Fruit fly (Drosophila melanogaster) whole organism, embryonic: Measurements from ENCODE around the gene wfs1.
A peak's percentile ranks its signal among the peaks of the same experiment; 100 is the strongest.

Experiments
- Bgb ChIP-seq: fragments of 200-800 bp; sonication (Bioruptor generic); IDR thresholded peaks from 2 replicates; pipeline ENCODE4 v1.3.6; 2022; ENCODE audit warnings: missing biosample characterization, missing genetic modification characterization; ENCODE audit not compliant: partially characterized antibody
- CG12769 ChIP-seq: fragments of 200-800 bp; sonication (Bioruptor generic); optimal IDR thresholded peaks from 2 replicates; lab custom pipeline; 2019; ENCODE audit warnings: missing biosample characterization, mild to moderate bottlenecking, missing genetic modification characterization, moderate library complexity
- CG13775 ChIP-seq: fragments of 200-800 bp; sonication (Bioruptor generic); optimal IDR thresholded peaks from 3 replicates; lab custom pipeline; 2017; ENCODE audit warnings: missing biosample characterization, mild to moderate bottlenecking, missing genetic modification characterization
- CG15269 ChIP-seq: fragments of 200-800 bp; sonication (Bioruptor generic); optimal IDR thresholded peaks from 2 replicates; lab custom pipeline; 2018; ENCODE audit warnings: missing biosample characterization, mild to moderate bottlenecking, missing genetic modification characterization, moderate library complexity
- CG1603 ChIP-seq: fragments of 200-800 bp; sonication (Bioruptor generic); optimal IDR thresholded peaks from 2 replicates; lab custom pipeline; 2019; ENCODE audit warnings: missing biosample characterization, mild to moderate bottlenecking, missing genetic modification characterization, moderate library complexity
- CG18599 ChIP-seq: fragments of 200-800 bp; sonication (Bioruptor generic); optimal IDR thresholded peaks from 3 replicates; lab custom pipeline; 2017; ENCODE audit warnings: missing biosample characterization, missing genetic modification characterization, mild to moderate bottlenecking, moderate library complexity, missing genetic modification reagents
- CG2129 ChIP-seq: fragments of 200-800 bp; sonication (Bioruptor generic); IDR thresholded peaks from 2 replicates; pipeline ENCODE4 v1.3.6; 2022; ENCODE audit warnings: missing biosample characterization, missing genetic modification characterization; ENCODE audit not compliant: partially characterized antibody
- CG2678 ChIP-seq: fragments of 200-800 bp; sonication (Bioruptor generic); optimal IDR thresholded peaks from 3 replicates; lab custom pipeline; 2019; ENCODE audit warnings: missing biosample characterization, mild to moderate bottlenecking, missing genetic modification characterization, moderate library complexity
- CG2712 ChIP-seq: fragments of 200-800 bp; optimal IDR thresholded peaks from 3 replicates; lab custom pipeline; 2019; ENCODE audit warnings: missing biosample characterization, mild to moderate bottlenecking, missing genetic modification characterization, moderate library complexity
- CG30431 ChIP-seq: fragments of 200-800 bp; sonication (Bioruptor generic); optimal IDR thresholded peaks from 2 replicates; lab custom pipeline; 2017; ENCODE audit warnings: missing biosample characterization, missing genetic modification characterization
- CG42726 ChIP-seq: fragments of 200-800 bp; sonication (Bioruptor generic); IDR thresholded peaks from 2 replicates; pipeline ENCODE4 v1.3.6; 2022; ENCODE audit warnings: missing biosample characterization, missing genetic modification characterization; ENCODE audit not compliant: partially characterized antibody
- CG7928 ChIP-seq: fragments of 200-800 bp; sonication (Bioruptor generic); optimal IDR thresholded peaks from 2 replicates; lab custom pipeline; 2017; ENCODE audit warnings: missing biosample characterization, mild to moderate bottlenecking, missing genetic modification characterization
- CG8478 ChIP-seq: fragments of >200 bp; optimal IDR thresholded peaks from 2 replicates; lab custom pipeline; 2018
- CG9215 ChIP-seq: fragments of 200-800 bp; sonication (Bioruptor generic); IDR thresholded peaks from 2 replicates; pipeline ENCODE4 v1.3.6; 2022; ENCODE audit warnings: missing biosample characterization, missing genetic modification characterization
- CG9437 ChIP-seq: fragments of 200-800 bp; sonication (Bioruptor generic); optimal IDR thresholded peaks from 2 replicates; lab custom pipeline; 2018; ENCODE audit warnings: missing biosample characterization, mild to moderate bottlenecking, missing genetic modification characterization
- CG9797 ChIP-seq: fragments of 200-800 bp; sonication (Bioruptor generic); optimal IDR thresholded peaks from 3 replicates; lab custom pipeline; 2018; ENCODE audit warnings: missing biosample characterization, mild to moderate bottlenecking, missing genetic modification characterization
- CG9932 ChIP-seq: fragments of 200-800 bp; sonication (Bioruptor generic); IDR thresholded peaks from 2 replicates; pipeline ENCODE4 v1.3.6; 2022; ENCODE audit warnings: missing biosample characterization, missing genetic modification characterization
- CoRest ChIP-seq: fragments of 200-800 bp; sonication (Bioruptor generic); optimal IDR thresholded peaks from 3 replicates; lab custom pipeline; 2018; ENCODE audit warnings: missing biosample characterization, mild to moderate bottlenecking, missing genetic modification characterization, moderate library complexity
- Ets97D ChIP-seq: fragments of 200-800 bp; sonication (Bioruptor generic); optimal IDR thresholded peaks from 3 replicates; lab custom pipeline; 2016; ENCODE audit warnings: missing biosample characterization, missing genetic modification characterization
- Hsf ChIP-seq: fragments of 200-800 bp; sonication (Bioruptor generic); optimal IDR thresholded peaks from 3 replicates; lab custom pipeline; 2016; ENCODE audit warnings: missing biosample characterization, missing genetic modification characterization
- Pdp1 ChIP-seq, 2 experiments: fragments of 200-800 bp; sonication (Bioruptor generic); optimal IDR thresholded peaks; 3 replicates each; lab custom pipeline; 2016; ENCODE audit warnings: missing biosample characterization in 2 of 2, missing genetic modification characterization in 2 of 2, mild to moderate bottlenecking in 1 of 2, moderate library complexity in 1 of 2
- Sox100B ChIP-seq: fragments of 200-800 bp; sonication (Bioruptor generic); optimal IDR thresholded peaks from 3 replicates; lab custom pipeline; 2018; ENCODE audit warnings: missing biosample characterization, mild to moderate bottlenecking, missing genetic modification characterization
- Trl ChIP-seq, 3 experiments: fragments of >200 bp in 2 of 3; fragments of 200-800 bp in 1 of 3; sonication (Bioruptor generic) in 1 of 3; optimal IDR thresholded peaks; 2 replicates in 1 of 3; 3 replicates in 2 of 3; lab custom pipeline; 2016 to 2017; ENCODE audit warnings: missing biosample characterization in 1 of 3, missing genetic modification characterization in 1 of 3
- Xbp1 ChIP-seq: fragments of 200-800 bp; sonication (Bioruptor generic); optimal IDR thresholded peaks from 3 replicates; lab custom pipeline; 2016; ENCODE audit warnings: missing biosample characterization, mild to moderate bottlenecking, missing genetic modification characterization
- amos ChIP-seq: fragments of 200-800 bp; sonication (Bioruptor generic); IDR thresholded peaks from 2 replicates; pipeline ENCODE4 v1.3.6; 2022; ENCODE audit warnings: missing biosample characterization, missing genetic modification characterization; ENCODE audit not compliant: partially characterized antibody
- ato ChIP-seq: fragments of 200-800 bp; sonication (Bioruptor generic); IDR thresholded peaks from 2 replicates; pipeline ENCODE4 v1.3.6; 2022; ENCODE audit warnings: missing biosample characterization, missing genetic modification characterization; ENCODE audit not compliant: partially characterized antibody
- bbx ChIP-seq: fragments of 200-800 bp; sonication (Bioruptor generic); IDR thresholded peaks from 2 replicates; pipeline ENCODE4 v1.3.6; 2022; ENCODE audit warnings: missing biosample characterization, missing genetic modification characterization; ENCODE audit not compliant: partially characterized antibody
- bcd ChIP-seq: fragments of 200-800 bp; sonication (Bioruptor generic); optimal IDR thresholded peaks from 2 replicates; lab custom pipeline; 2017; ENCODE audit warnings: missing biosample characterization, mild to moderate bottlenecking, missing genetic modification characterization
- chinmo ChIP-seq: fragments of 200-800 bp; sonication (Bioruptor generic); IDR thresholded peaks from 4 replicates; pipeline ENCODE4 v1.3.6; 2022; ENCODE audit warnings: missing biosample characterization, missing genetic modification characterization; ENCODE audit not compliant: partially characterized antibody
- crp ChIP-seq, 2 experiments: fragments of 200-800 bp; sonication (Bioruptor generic); optimal IDR thresholded peaks; 2 replicates in 1 of 2; 3 replicates in 1 of 2; lab custom pipeline; 2017; ENCODE audit warnings: missing biosample characterization in 2 of 2, missing genetic modification characterization in 2 of 2, mild to moderate bottlenecking in 1 of 2, moderate library complexity in 1 of 2
- gem ChIP-seq: fragments of 200-800 bp; sonication (Bioruptor generic); optimal IDR thresholded peaks from 2 replicates; lab custom pipeline; 2019; ENCODE audit warnings: missing biosample characterization, mild to moderate bottlenecking, missing genetic modification characterization, moderate library complexity
- gfzf ChIP-seq: fragments of 200-800 bp; sonication (Bioruptor generic); optimal IDR thresholded peaks from 2 replicates; lab custom pipeline; 2016; ENCODE audit warnings: missing biosample characterization, mild to moderate bottlenecking, missing genetic modification characterization, moderate library complexity
- gsb ChIP-seq: fragments of 200-800 bp; sonication (Bioruptor generic); IDR thresholded peaks from 2 replicates; pipeline ENCODE4 v1.3.6; 2022; ENCODE audit warnings: missing biosample characterization, missing genetic modification characterization
- jing ChIP-seq: fragments of 200-800 bp; sonication (Bioruptor generic); optimal IDR thresholded peaks from 2 replicates; lab custom pipeline; 2018; ENCODE audit warnings: missing biosample characterization, mild to moderate bottlenecking, missing genetic modification characterization
- jumu ChIP-seq: fragments of 200-800 bp; sonication (Bioruptor generic); optimal IDR thresholded peaks from 3 replicates; lab custom pipeline; 2016; ENCODE audit warnings: missing biosample characterization, missing genetic modification characterization
- lola ChIP-seq, 3 experiments: fragments of >200 bp in 2 of 3; fragments of 200-800 bp in 1 of 3; sonication (Bioruptor generic) in 1 of 3; optimal IDR thresholded peaks; 2 replicates each; lab custom pipeline; 2017 to 2019; ENCODE audit warnings: missing biosample characterization in 3 of 3, missing genetic modification characterization in 3 of 3, mild to moderate bottlenecking in 1 of 3, moderate library complexity in 1 of 3
- pan ChIP-seq, 4 experiments: fragments of >200 bp in 3 of 4; fragments of 200-800 bp in 1 of 4; sonication (Bioruptor generic) in 1 of 4; optimal IDR thresholded peaks in 3 of 4; IDR thresholded peaks in 1 of 4; 2 replicates each; pipeline versions ENCODE4 v1.3.6 to Lab custom; 2017 to 2022; ENCODE audit warnings: missing biosample characterization in 2 of 4, missing genetic modification characterization in 2 of 4, mixed read lengths in 1 of 4
- peb ChIP-seq: fragments of 200-800 bp; sonication (Bioruptor generic); IDR thresholded peaks from 2 replicates; pipeline ENCODE4 v1.3.6; 2022; ENCODE audit warnings: missing biosample characterization, missing genetic modification characterization
- phol ChIP-seq: fragments of 200-800 bp; sonication (Bioruptor generic); optimal IDR thresholded peaks from 3 replicates; lab custom pipeline; 2018; ENCODE audit warnings: missing biosample characterization, mild to moderate bottlenecking, missing genetic modification characterization, moderate library complexity
- prd ChIP-seq, 3 experiments: fragments of >200 bp in 2 of 3; fragments of 200-800 bp in 1 of 3; sonication (Bioruptor generic) in 1 of 3; optimal IDR thresholded peaks in 2 of 3; IDR thresholded peaks in 1 of 3; 2 replicates in 2 of 3; 3 replicates in 1 of 3; pipeline versions ENCODE4 v1.3.6 to Lab custom; 2017 to 2022; ENCODE audit warnings: missing biosample characterization in 1 of 3, missing genetic modification characterization in 1 of 3
- slou ChIP-seq: fragments of 200-800 bp; sonication (Bioruptor generic); optimal IDR thresholded peaks from 3 replicates; lab custom pipeline; 2016; ENCODE audit warnings: missing biosample characterization, missing genetic modification characterization
- trem ChIP-seq: fragments of 200-800 bp; optimal IDR thresholded peaks from 3 replicates; lab custom pipeline; 2019; ENCODE audit warnings: missing biosample characterization, mild to moderate bottlenecking, missing genetic modification characterization, moderate library complexity
- tup ChIP-seq: fragments of 200-800 bp; sonication (Bioruptor generic); optimal IDR thresholded peaks from 2 replicates; lab custom pipeline; 2016; ENCODE audit warnings: missing biosample characterization, mild to moderate bottlenecking, missing genetic modification characterization, moderate library complexity
- wek ChIP-seq: fragments of 200-800 bp; sonication (Bioruptor generic); optimal IDR thresholded peaks from 3 replicates; lab custom pipeline; 2018; ENCODE audit warnings: missing biosample characterization, mild to moderate bottlenecking, missing genetic modification characterization, moderate library complexity
- z ChIP-seq: fragments of 200-800 bp; sonication (Bioruptor generic); IDR thresholded peaks from 3 replicates; pipeline ENCODE4 v1.3.6; 2022; ENCODE audit warnings: missing biosample characterization, missing genetic modification characterization

The wfs1 gene

dm6 chr3R:22726031-22726770 lies 36.0 kb upstream of the wfs1 start, which contains the start of gene RNF220 (continued):
- TF ChIP-seq pan (optimal IDR thresholded peaks at IDR 0.05; lab: Kevin White, UChicago) (no peak), pan (GFP tag; optimal IDR thresholded peaks at IDR 0.05 in 1 of 2, IDR thresholded peaks at IDR 0.05 in 1 of 2) (no peak), gsb (GFP tag; lab: Robert Waterston, UW) (no peak), Ets97D (GFP tag; lab: Kevin White, UChicago) (peak; percentile 20), Sox100B (GFP tag; lab: Kevin White, UChicago) (peak; percentile 40), trem (tag; lab: Kevin White, UChicago) (peak; percentile 8), CG9437 (peak; percentile 97), prd (optimal IDR thresholded peaks at IDR 0.05; lab: Kevin White, UChicago) (no peak), prd (GFP tag; IDR thresholded peaks at IDR 0.05; lab: Robert Waterston, UW) (peak; percentile 7; the same call in 1 of the 3 replicates), phol (tag; lab: Kevin White, UChicago) (peak; percentile 46), CG2129 (GFP tag; lab: Robert Waterston, UW) (peak; percentile 11), bcd (peak; percentile 28), gem (tag; lab: Kevin White, UChicago) (peak; percentile 49), CG15269 (tag; lab: Kevin White, UChicago) (peak; percentile 4), CG9797 (peak; percentile 59), gfzf (GFP tag; lab: Kevin White, UChicago) (peak; percentile 73), lola (GFP tag; optimal IDR thresholded peaks at IDR 0.05; lab: Kevin White, UChicago) (peak in 1 of 3 experiments; percentile 16), z (GFP tag; lab: Robert Waterston, UW) (no peak), slou (no peak), amos (GFP tag; lab: Robert Waterston, UW) (peak; percentile 82), crp (GFP tag; optimal IDR thresholded peaks at IDR 0.05; lab: Kevin White, UChicago) (no peak), Pdp1 (GFP tag; optimal IDR thresholded peaks at IDR 0.05; lab: Kevin White, UChicago) (peak in 1 of 2 experiments; percentile 58), CG2712 (tag; lab: Kevin White, UChicago) (peak; percentile 34), CG9932 (GFP tag; lab: Robert Waterston, UW) (peak; percentile 47), CG13775 (GFP tag; lab: Kevin White, UChicago) (peak; percentile 32), CG42726 (peak; percentile 68), Bgb (peak; percentile 75), CoRest (tag; lab: Kevin White, UChicago) (peak; percentile 55), jing (no peak), CG8478 (lab: Kevin White, UChicago) (no peak), CG2678 (tag; lab: Kevin White, UChicago) (peak; percentile 35), ato (peak; percentile 47), chinmo (GFP tag; lab: Robert Waterston, UW) (peak; percentile 16; the same call in 1 of the 4 replicates), CG12769 (tag; lab: Kevin White, UChicago) (no peak), wek (GFP tag; lab: Kevin White, UChicago) (no peak), CG30431 (no peak), CG7928 (GFP tag; lab: Kevin White, UChicago) (no peak), jumu (no peak), bbx (GFP tag; lab: Robert Waterston, UW) (peak; percentile 78), tup (GFP tag; lab: Kevin White, UChicago) (no peak), peb (no peak), CG9215 (GFP tag; lab: Robert Waterston, UW) (0 out of 2 replicates have a peak, but pooled peaks have one; percentile 23), Xbp1 (GFP tag; lab: Kevin White, UChicago) (peak; percentile 30), Hsf (GFP tag; lab: Kevin White, UChicago) (no peak), Trl (optimal IDR thresholded peaks at IDR 0.05; lab: Kevin White, UChicago) (no peak), Trl (GFP tag; optimal IDR thresholded peaks at IDR 0.05; lab: Kevin White, UChicago) (no peak), CG1603 (tag; lab: Kevin White, UChicago) (peak; percentile 41), CG18599 (GFP tag; lab: Kevin White, UChicago) (peak; percentile 7)
